Worm (Caenorhabditis elegans): ENCODE data around the gene grl-5.

Gene grl-5

ce11 chrV:4366440-4366839, 48.0 kb downstream of the grl-5 start, which contains the start of gene F32D1.11 (continued):
- no peak for TF ChIP-seq unc-39 (tag; optimal IDR thresholded peaks at IDR 0.05)
- no peak for TF ChIP-seq fos-1 (tag; optimal IDR thresholded peaks at IDR 0.05)
- TF ChIP-seq gei-8 (GFP tag; optimal IDR thresholded peaks at IDR 0.05), result no peak
- no peak for TF ChIP-seq nhr-237 (tag; optimal IDR thresholded peaks at IDR 0.05)

DNA sequence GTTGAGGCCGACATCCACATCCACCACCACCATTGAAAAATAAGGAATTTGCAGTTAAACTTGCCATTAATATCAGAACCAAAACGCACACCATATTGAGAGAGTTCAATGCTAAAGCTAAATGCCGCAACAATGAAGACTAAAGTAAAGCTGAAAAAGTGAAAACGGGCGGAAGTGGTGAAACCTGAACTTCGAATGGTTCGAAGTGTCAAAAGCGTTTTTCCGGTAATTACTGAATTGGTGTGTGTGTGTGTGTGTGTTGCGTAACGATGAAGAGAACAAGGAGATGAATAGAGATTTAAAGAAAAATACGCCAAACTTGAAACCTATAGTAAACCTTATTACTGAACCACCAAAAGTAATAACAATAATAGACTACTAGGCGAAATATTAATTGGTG, 49.9 kb downstream of the grl-5 start, which contains the start of gene grl-13:
Gene grl-13 (minus strand): TSS at position 101 of the 400 bp plus-strand sequence.
- TF ChIP-seq zfp-3 (GFP tag; conservative IDR thresholded peaks at IDR 0.05) (no peak), unc-62 (GFP tag; optimal IDR thresholded peaks at IDR 0.05 in 1 of 2) (peak in 1 of 2 experiments; percentile 30), unc-62 (tag; optimal IDR thresholded peaks at IDR 0.05) (no peak)

Measured in whole organism, L4 larva.